Fruit fly (Drosophila melanogaster) whole organism, embryonic: Measurements from ENCODE around the gene MICAL-like.
A peak's percentile ranks its signal among the peaks of the same experiment; 100 is the strongest.

ENCODE experiments used
- ATbp ChIP-seq: fragments of 200-800 bp; sonication (Bioruptor generic); optimal IDR thresholded peaks from 2 replicates; lab custom pipeline; 2017; ENCODE audit warnings: missing biosample characterization, mild to moderate bottlenecking, missing genetic modification characterization, missing genetic modification reagents
- BEAF-32 ChIP-seq: fragments of 200-800 bp; sonication (Bioruptor generic); optimal IDR thresholded peaks from 3 replicates; lab custom pipeline; 2017; ENCODE audit warnings: missing biosample characterization, missing genetic modification characterization, mild to moderate bottlenecking, moderate library complexity, missing genetic modification reagents
- Bgb ChIP-seq: fragments of 200-800 bp; sonication (Bioruptor generic); IDR thresholded peaks from 2 replicates; pipeline ENCODE4 v1.3.6; 2022; ENCODE audit warnings: missing biosample characterization, missing genetic modification characterization; ENCODE audit not compliant: partially characterized antibody
- Blimp-1 ChIP-seq: fragments of 200-800 bp; sonication (Bioruptor generic); optimal IDR thresholded peaks from 3 replicates; lab custom pipeline; 2018; ENCODE audit warnings: missing biosample characterization, missing genetic modification characterization, mild to moderate bottlenecking, moderate library complexity, missing genetic modification reagents
- CG10654 ChIP-seq: fragments of 200-800 bp; sonication (Bioruptor generic); optimal IDR thresholded peaks from 2 replicates; lab custom pipeline; 2016; ENCODE audit warnings: missing biosample characterization, missing genetic modification characterization
- CG12155 ChIP-seq: fragments of 200-800 bp; sonication (Bioruptor generic); optimal IDR thresholded peaks from 3 replicates; lab custom pipeline; 2016; ENCODE audit warnings: missing biosample characterization, missing genetic modification characterization
- CG13287 ChIP-seq: fragments of 200-800 bp; sonication (Bioruptor generic); IDR thresholded peaks from 2 replicates; pipeline ENCODE4 v1.3.6; 2022; ENCODE audit warnings: missing biosample characterization, missing genetic modification characterization; ENCODE audit not compliant: partially characterized antibody
- CG14667 ChIP-seq: fragments of 200-800 bp; sonication (Bioruptor generic); IDR thresholded peaks from 2 replicates; pipeline ENCODE4 v1.3.6; 2022; ENCODE audit warnings: missing biosample characterization, missing genetic modification characterization
- CG17568 ChIP-seq: fragments of 200-800 bp; sonication (Bioruptor generic); optimal IDR thresholded peaks from 2 replicates; lab custom pipeline; 2018; ENCODE audit warnings: missing biosample characterization, mild to moderate bottlenecking, missing genetic modification characterization, moderate library complexity
- CG2116 ChIP-seq: fragments of 200-800 bp; sonication (Bioruptor generic); optimal IDR thresholded peaks from 3 replicates; lab custom pipeline; 2018; ENCODE audit warnings: missing biosample characterization, mild to moderate bottlenecking, missing genetic modification characterization
- CG3726 ChIP-seq: fragments of 200-800 bp; sonication (Bioruptor generic); IDR thresholded peaks from 3 replicates; pipeline ENCODE4, ENCODE4 v1.3.6; 2022; ENCODE audit warnings: missing biosample characterization, missing genetic modification characterization
- CG4404 ChIP-seq: fragments of 200-800 bp; sonication (Bioruptor generic); IDR thresholded peaks from 2 replicates; pipeline ENCODE4 v1.3.6; 2022; ENCODE audit warnings: missing biosample characterization, missing genetic modification characterization
- CG4707 ChIP-seq: fragments of 200-800 bp; sonication (Bioruptor generic); optimal IDR thresholded peaks from 2 replicates; lab custom pipeline; 2018; ENCODE audit warnings: missing biosample characterization, mild to moderate bottlenecking, missing genetic modification characterization, moderate library complexity
- CG4730 ChIP-seq: fragments of 200-800 bp; sonication (Bioruptor generic); IDR thresholded peaks from 2 replicates; pipeline ENCODE4 v1.3.6; 2022; ENCODE audit warnings: missing biosample characterization, missing genetic modification characterization
- CG8359 ChIP-seq: fragments of 200-800 bp; sonication (Bioruptor generic); optimal IDR thresholded peaks from 2 replicates; lab custom pipeline; 2017; ENCODE audit warnings: missing biosample characterization, mild to moderate bottlenecking, missing genetic modification characterization, borderline replicate concordance
- CTCF ChIP-seq: fragments of 200-800 bp; sonication (Bioruptor generic); optimal IDR thresholded peaks from 2 replicates; lab custom pipeline; 2017; ENCODE audit warnings: missing biosample characterization, mild to moderate bottlenecking, missing genetic modification characterization, moderate library complexity
- CoRest ChIP-seq: fragments of 200-800 bp; sonication (Bioruptor generic); optimal IDR thresholded peaks from 3 replicates; lab custom pipeline; 2018; ENCODE audit warnings: missing biosample characterization, mild to moderate bottlenecking, missing genetic modification characterization, moderate library complexity
- Deaf1 ChIP-seq: fragments of 200-800 bp; optimal IDR thresholded peaks from 3 replicates; lab custom pipeline; 2019; ENCODE audit warnings: missing biosample characterization, mild to moderate bottlenecking, missing genetic modification characterization, moderate library complexity
- Dll ChIP-seq: fragments of 200-800 bp; sonication (Bioruptor generic); IDR thresholded peaks from 4 replicates; pipeline ENCODE4 v1.3.6; 2022; ENCODE audit warnings: missing biosample characterization, missing genetic modification characterization; ENCODE audit not compliant: partially characterized antibody
- Dref ChIP-seq: fragments of 200-800 bp; sonication (Bioruptor generic); IDR thresholded peaks from 2 replicates; pipeline ENCODE4 v1.3.6; 2022; ENCODE audit warnings: missing biosample characterization, missing genetic modification characterization
- Eip74EF ChIP-seq, 2 experiments: fragments of 200-800 bp in 1 of 2; fragments of >200 bp in 1 of 2; sonication (Bioruptor generic) in 1 of 2; optimal IDR thresholded peaks; 2 replicates each; lab custom pipeline; 2017 to 2019; ENCODE audit warnings: missing biosample characterization in 2 of 2, missing genetic modification characterization in 2 of 2, mild to moderate bottlenecking in 1 of 2, moderate library complexity in 1 of 2
- Ets97D ChIP-seq: fragments of 200-800 bp; sonication (Bioruptor generic); optimal IDR thresholded peaks from 3 replicates; lab custom pipeline; 2016; ENCODE audit warnings: missing biosample characterization, missing genetic modification characterization
- HLH4C ChIP-seq: fragments of 200-800 bp; sonication (Bioruptor generic); IDR thresholded peaks from 3 replicates; pipeline ENCODE4 v1.3.6; 2022; ENCODE audit warnings: missing biosample characterization, missing genetic modification characterization; ENCODE audit not compliant: partially characterized antibody
- Hr78 ChIP-seq, 2 experiments: fragments of 200-800 bp in 1 of 2; fragments of >200 bp in 1 of 2; sonication (Bioruptor generic) in 1 of 2; optimal IDR thresholded peaks; 2 replicates each; lab custom pipeline; 2017 to 2019; ENCODE audit warnings: missing biosample characterization in 2 of 2, missing genetic modification characterization in 2 of 2, mild to moderate bottlenecking in 1 of 2, moderate library complexity in 1 of 2
- Jarid2 ChIP-seq: fragments of 200-800 bp; sonication (Bioruptor generic); optimal IDR thresholded peaks from 3 replicates; lab custom pipeline; 2017; ENCODE audit warnings: mild to moderate bottlenecking, missing biosample characterization, missing genetic modification reagents, missing genetic modification characterization
- Myb ChIP-seq: fragments of 200-800 bp; sonication (Bioruptor generic); optimal IDR thresholded peaks from 2 replicates; lab custom pipeline; 2016; ENCODE audit warnings: missing biosample characterization, missing genetic modification characterization
- Nf-YB ChIP-seq: fragments of 200-800 bp; sonication (Bioruptor generic); optimal IDR thresholded peaks from 3 replicates; lab custom pipeline; 2019; ENCODE audit warnings: missing biosample characterization, mild to moderate bottlenecking, missing genetic modification characterization, moderate library complexity
- Optix ChIP-seq: fragments of 200-800 bp; sonication (Bioruptor generic); IDR thresholded peaks from 3 replicates; pipeline ENCODE4 v1.3.6; 2022; ENCODE audit warnings: missing biosample characterization, missing genetic modification characterization
- Pdp1 ChIP-seq, 2 experiments: fragments of 200-800 bp; sonication (Bioruptor generic); optimal IDR thresholded peaks; 3 replicates each; lab custom pipeline; 2016; ENCODE audit warnings: missing biosample characterization in 2 of 2, missing genetic modification characterization in 2 of 2, mild to moderate bottlenecking in 1 of 2, moderate library complexity in 1 of 2
- Sry-δ ChIP-seq: fragments of 200-800 bp; sonication (Bioruptor generic); optimal IDR thresholded peaks from 2 replicates; lab custom pipeline; 2016; ENCODE audit warnings: missing biosample characterization, missing genetic modification characterization
- bbx ChIP-seq: fragments of 200-800 bp; sonication (Bioruptor generic); IDR thresholded peaks from 2 replicates; pipeline ENCODE4 v1.3.6; 2022; ENCODE audit warnings: missing biosample characterization, missing genetic modification characterization; ENCODE audit not compliant: partially characterized antibody
- bowl ChIP-seq: fragments of 200-800 bp; sonication (Bioruptor generic); IDR thresholded peaks from 2 replicates; pipeline ENCODE4 v1.3.6; 2022; ENCODE audit warnings: missing biosample characterization, missing genetic modification characterization
- chinmo ChIP-seq: fragments of 200-800 bp; sonication (Bioruptor generic); IDR thresholded peaks from 4 replicates; pipeline ENCODE4 v1.3.6; 2022; ENCODE audit warnings: missing biosample characterization, missing genetic modification characterization; ENCODE audit not compliant: partially characterized antibody
- crol ChIP-seq: fragments of 200-800 bp; sonication (Bioruptor generic); IDR thresholded peaks from 2 replicates; pipeline ENCODE4 v1.3.6; 2022; ENCODE audit warnings: missing biosample characterization, missing genetic modification characterization
- gfzf ChIP-seq: fragments of 200-800 bp; sonication (Bioruptor generic); optimal IDR thresholded peaks from 2 replicates; lab custom pipeline; 2016; ENCODE audit warnings: missing biosample characterization, mild to moderate bottlenecking, missing genetic modification characterization, moderate library complexity
- gt ChIP-seq: fragments of 200-800 bp; sonication (Bioruptor generic); IDR thresholded peaks from 2 replicates; pipeline ENCODE4 v1.3.6; 2022; ENCODE audit warnings: missing biosample characterization, missing genetic modification characterization
- jumu ChIP-seq: fragments of 200-800 bp; sonication (Bioruptor generic); optimal IDR thresholded peaks from 3 replicates; lab custom pipeline; 2016; ENCODE audit warnings: missing biosample characterization, missing genetic modification characterization
- kni ChIP-seq: fragments of 200-800 bp; sonication (Bioruptor generic); optimal IDR thresholded peaks from 3 replicates; lab custom pipeline; 2017; ENCODE audit warnings: mild to moderate bottlenecking, missing biosample characterization, missing genetic modification reagents, missing genetic modification characterization
- maf-S ChIP-seq: fragments of 200-800 bp; sonication (Bioruptor generic); optimal IDR thresholded peaks from 2 replicates; lab custom pipeline; 2016; ENCODE audit warnings: missing biosample characterization, missing genetic modification characterization
- mirr ChIP-seq: fragments of 200-800 bp; sonication (Bioruptor generic); optimal IDR thresholded peaks from 3 replicates; lab custom pipeline; 2018; ENCODE audit warnings: missing biosample characterization, mild to moderate bottlenecking, missing genetic modification characterization
- pnt ChIP-seq: fragments of 200-800 bp; sonication (Bioruptor generic); optimal IDR thresholded peaks from 3 replicates; lab custom pipeline; 2016; ENCODE audit warnings: missing biosample characterization, missing genetic modification characterization
- so ChIP-seq: fragments of 200-800 bp; sonication (Bioruptor generic); IDR thresholded peaks from 3 replicates; pipeline ENCODE4 v1.3.6; 2022; ENCODE audit warnings: missing biosample characterization, missing genetic modification characterization
- stwl ChIP-seq: fragments of 200-800 bp; sonication (Bioruptor generic); optimal IDR thresholded peaks from 3 replicates; lab custom pipeline; 2018; ENCODE audit warnings: missing biosample characterization, mild to moderate bottlenecking, missing genetic modification characterization, moderate library complexity
- sug ChIP-seq: fragments of 200-800 bp; optimal IDR thresholded peaks from 2 replicates; lab custom pipeline; 2019; ENCODE audit warnings: missing biosample characterization, mild to moderate bottlenecking, missing genetic modification characterization, moderate library complexity
- twi ChIP-seq: fragments of 200-800 bp; optimal IDR thresholded peaks from 2 replicates; lab custom pipeline; 2019; ENCODE audit warnings: missing biosample characterization, mild to moderate bottlenecking, missing genetic modification characterization, moderate library complexity
- vvl ChIP-seq: fragments of 200-800 bp; sonication (Bioruptor generic); IDR thresholded peaks from 2 replicates; pipeline ENCODE4 v1.3.6; 2022; ENCODE audit warnings: missing biosample characterization, missing genetic modification characterization

The MICAL-like gene

dm6 chr3L:13028740-13029139 lies 13.6 kb upstream of the MICAL-like start, which contains the start of gene CG17672 (continued):
- TF ChIP-seq Nf-YB (GFP tag; lab: Kevin White, UChicago) = peak; percentile 8
- TF ChIP-seq bbx = peak; percentile 50
- TF ChIP-seq CG8359 (GFP tag; lab: Kevin White, UChicago) = no peak
- no peak for TF ChIP-seq mirr (GFP tag; lab: Kevin White, UChicago)
- peak; percentile 69 for TF ChIP-seq Jarid2
- TF ChIP-seq chinmo (GFP tag; lab: Robert Waterston, UW) = peak; percentile 86; the same call in 3 of the 4 replicates
- TF ChIP-seq Deaf1 (tag; lab: Kevin White, UChicago) = peak; percentile 93
- no peak for TF ChIP-seq so
- no peak for TF ChIP-seq CG12155

DNA sequence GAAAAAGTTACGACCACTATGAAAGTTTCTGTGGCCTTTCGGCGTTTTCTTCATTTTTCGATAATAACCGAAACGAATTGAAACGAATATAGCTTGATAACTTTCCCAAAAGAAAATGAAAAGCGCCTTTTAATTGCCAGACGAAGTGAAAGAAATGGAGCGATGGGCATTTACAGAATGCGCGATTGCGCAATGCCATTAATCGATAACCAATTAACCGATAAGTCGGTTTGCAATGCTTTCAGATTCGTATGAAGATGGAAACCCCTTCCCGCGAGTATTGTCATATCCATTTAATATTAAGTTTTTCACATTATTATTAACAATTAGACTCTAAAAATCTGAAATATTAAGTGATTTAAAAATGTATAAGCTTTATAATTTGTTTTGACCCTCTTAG lies 12.2 kb upstream of the MICAL-like start:
- peak; percentile 28 for TF ChIP-seq BEAF-32 (GFP tag; lab: Kevin White, UChicago)
- TF ChIP-seq CG13287 (GFP tag; lab: Robert Waterston, UW) = 0 out of 2 replicates have a peak, but pooled peaks have one; percentile 14
- peak in 1 of 2 experiments; percentile 69 for TF ChIP-seq Pdp1 (GFP tag; optimal IDR thresholded peaks at IDR 0.05; lab: Kevin White, UChicago)
- TF ChIP-seq CG2116 (GFP tag; lab: Kevin White, UChicago) = peak; percentile 68
- TF ChIP-seq stwl (tag; lab: Kevin White, UChicago) = peak; percentile 67
- TF ChIP-seq kni (GFP tag; lab: Kevin White, UChicago) = peak; percentile 15
- TF ChIP-seq Bgb (GFP tag; lab: Robert Waterston, UW) = 0 out of 2 replicates have a peak, but pooled peaks have one; percentile 16
- no peak for TF ChIP-seq sug (tag; lab: Kevin White, UChicago)
- peak; percentile 43 for TF ChIP-seq Sry-δ (GFP tag; lab: Kevin White, UChicago)
- TF ChIP-seq HLH4C = 0 out of 3 replicates have a peak, but pooled peaks have one; percentile 10
- TF ChIP-seq Dref (GFP tag; lab: Robert Waterston, UW) = peak; percentile 41
- TF ChIP-seq maf-S (GFP tag; lab: Kevin White, UChicago) = no peak
- 0 out of 4 replicates have a peak, but pooled peaks have one; percentile 36 for TF ChIP-seq Dll (GFP tag; lab: Robert Waterston, UW)
- TF ChIP-seq Eip74EF (GFP tag; optimal IDR thresholded peaks at IDR 0.05; lab: Kevin White, UChicago) = no peak
- TF ChIP-seq ATbp = no peak
- TF ChIP-seq, all 482 proteins: peak for 11

DNA sequence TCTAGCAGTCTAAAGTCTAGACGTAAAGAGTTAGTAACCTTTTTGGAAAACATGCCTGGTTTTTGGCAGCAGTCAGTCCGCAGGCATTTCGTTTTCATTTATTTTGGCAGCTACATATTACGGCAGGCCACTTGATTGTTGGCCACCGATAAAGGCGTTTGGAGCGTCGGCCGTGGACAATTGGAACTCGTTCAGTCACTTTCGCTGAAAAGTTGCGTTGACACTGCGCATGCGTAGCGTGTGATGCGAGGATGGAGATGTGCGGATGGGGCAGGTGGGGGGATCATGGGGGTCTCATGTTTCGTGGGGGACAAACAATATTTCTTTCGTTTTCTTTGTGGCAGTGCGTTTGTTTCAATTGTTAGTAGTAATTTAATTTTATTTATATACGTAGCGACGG lies 11.7 kb upstream of the MICAL-like start:
- TF ChIP-seq gt (no peak), Dll (GFP tag; lab: Robert Waterston, UW) (no peak), vvl (GFP tag; lab: Robert Waterston, UW) (0 out of 2 replicates have a peak, but pooled peaks have one; percentile 36), Myb (GFP tag; lab: Kevin White, UChicago) (no peak), CG4730 (GFP tag; lab: Robert Waterston, UW) (no peak), Hr78 (GFP tag; optimal IDR thresholded peaks at IDR 0.05; lab: Kevin White, UChicago) (no peak), bowl (GFP tag; lab: Robert Waterston, UW) (no peak), kni (GFP tag; lab: Kevin White, UChicago) (peak; percentile 28), CoRest (no peak), twi (tag; lab: Kevin White, UChicago) (no peak), Blimp-1 (peak; percentile 85), Nf-YB (GFP tag; lab: Kevin White, UChicago) (no peak), CG4707 (GFP tag; lab: Kevin White, UChicago) (no peak), jumu (no peak), gfzf (GFP tag; lab: Kevin White, UChicago) (no peak), pnt (GFP tag; lab: Kevin White, UChicago) (no peak), Optix (GFP tag; lab: Robert Waterston, UW) (peak; percentile 17; the same call in 1 of the 3 replicates), CG14667 (GFP tag; lab: Robert Waterston, UW) (no peak), CG3726 (GFP tag; lab: Robert Waterston, UW) (no peak), crol (GFP tag; lab: Robert Waterston, UW) (peak; percentile 44), CTCF (GFP tag; lab: Kevin White, UChicago) (no peak), CG4404 (no peak), CG10654 (GFP tag; lab: Kevin White, UChicago) (no peak), CG17568 (no peak), Ets97D (GFP tag; lab: Kevin White, UChicago) (no peak)
